Worm (Caenorhabditis elegans) whole organism, L1 larva: ENCODE data around the gene F22B5.10.

ENCODE experiments used
- C04F5.9 ChIP-seq: sonication (generic microtip); optimal IDR thresholded peaks from 2 replicates; lab custom pipeline; 2016; ENCODE audit warnings: missing genetic modification characterization, missing compliant biosample characterization
- C34B4.2 ChIP-seq: sonication (generic microtip); optimal IDR thresholded peaks from 2 replicates; lab custom pipeline; 2017; ENCODE audit warnings: mild to moderate bottlenecking, missing genetic modification characterization, missing compliant biosample characterization
- alr-1 ChIP-seq: fragments of 200-800 bp; sonication (Bioruptor generic); optimal IDR thresholded peaks from 2 replicates; lab custom pipeline; 2018; ENCODE audit warnings: borderline replicate concordance, mild to moderate bottlenecking, missing genetic modification characterization, missing compliant biosample characterization
- aly-2 ChIP-seq: fragments of 150-350 bp; optimal IDR thresholded peaks from 2 replicates; lab custom pipeline; 2014; ENCODE audit warnings: missing biosample characterization, missing genetic modification characterization
- ama-1 ChIP-seq: fragments of 150-350 bp; optimal IDR thresholded peaks from 2 replicates; lab custom pipeline; 2014
- ceh-82 ChIP-seq, 3 experiments: fragments of 150-350 bp in 1 of 3; sonication (generic microtip) in 2 of 3; optimal IDR thresholded peaks; 2 replicates each; lab custom pipeline; 2014 to 2017; ENCODE audit warnings: missing biosample characterization in 3 of 3, missing genetic modification characterization in 3 of 3
- ceh-88 ChIP-seq: fragments of 200-800 bp; sonication (Bioruptor generic); IDR thresholded peaks from 2 replicates; pipeline ENCODE4 v1.3.6; 2022; ENCODE audit warnings: missing genetic modification characterization, missing compliant biosample characterization
- ceh-90 ChIP-seq: sonication (generic microtip); optimal IDR thresholded peaks from 2 replicates; lab custom pipeline; 2016; ENCODE audit warnings: missing genetic modification characterization, missing compliant biosample characterization
- dpl-1 ChIP-seq, 3 experiments: fragments of 150-350 bp in 2 of 3; sonication (generic microtip) in 1 of 3; optimal IDR thresholded peaks; 2 replicates each; lab custom pipeline; 2014 to 2017; ENCODE audit warnings: missing biosample characterization in 3 of 3, missing genetic modification characterization in 3 of 3, missing genetic modification reagents in 3 of 3
- efl-3 ChIP-seq: fragments of 200-800 bp; sonication (Bioruptor generic); optimal IDR thresholded peaks from 2 replicates; lab custom pipeline; 2018; ENCODE audit warnings: mild to moderate bottlenecking, missing genetic modification characterization, missing compliant biosample characterization
- egl-13 ChIP-seq: sonication (generic microtip); optimal IDR thresholded peaks from 2 replicates; lab custom pipeline; 2016; ENCODE audit warnings: missing genotype, missing genetic modification reagents, missing genetic modification characterization, missing compliant biosample characterization
- elt-2 ChIP-seq: sonication (generic microtip); optimal IDR thresholded peaks from 2 replicates; lab custom pipeline; 2016; ENCODE audit warnings: missing genetic modification characterization, mild to moderate bottlenecking, inconsistent platforms, missing compliant biosample characterization, missing genetic modification reagents
- elt-3 ChIP-seq, 6 experiments: fragments of 150-350 bp in 1 of 6; sonication (generic microtip); optimal IDR thresholded peaks; 2 replicates each; lab custom pipeline; 2017 to 2018; ENCODE audit warnings: missing biosample characterization in 6 of 6, missing genetic modification characterization in 6 of 6, inconsistent platforms in 1 of 6
- fkh-4 ChIP-seq: sonication (generic microtip); optimal IDR thresholded peaks from 2 replicates; lab custom pipeline; 2016; ENCODE audit warnings: missing compliant biosample characterization, missing genetic modification characterization, borderline replicate concordance
- fos-1 ChIP-seq: fragments of 150-350 bp; optimal IDR thresholded peaks from 2 replicates; lab custom pipeline; 2014; ENCODE audit warnings: missing biosample characterization, missing genetic modification characterization
- grh-1 ChIP-seq: fragments of 200-800 bp; sonication (Bioruptor generic); IDR thresholded peaks from 2 replicates; pipeline ENCODE4 v1.3.6; 2022; ENCODE audit warnings: missing genetic modification reagents, missing genetic modification characterization, missing compliant biosample characterization
- hpl-2 ChIP-seq: fragments of 150-350 bp; optimal IDR thresholded peaks from 2 replicates; lab custom pipeline; 2014; ENCODE audit warnings: missing biosample characterization, missing genetic modification reagents, missing genetic modification characterization
- irx-1 ChIP-seq: sonication (generic microtip); optimal IDR thresholded peaks from 2 replicates; lab custom pipeline; 2016; ENCODE audit warnings: missing genetic modification characterization, missing compliant biosample characterization
- isw-1 ChIP-seq: fragments of 200-800 bp; sonication (Bioruptor generic); IDR thresholded peaks from 2 replicates; pipeline ENCODE4 v1.3.6; 2022; ENCODE audit warnings: missing genetic modification characterization, missing compliant biosample characterization
- jun-1 ChIP-seq: fragments of 150-350 bp; optimal IDR thresholded peaks from 2 replicates; lab custom pipeline; 2014; ENCODE audit warnings: missing biosample characterization, missing genetic modification reagents, missing genetic modification characterization
- lin-13 ChIP-seq: fragments of 150-350 bp; optimal IDR thresholded peaks from 2 replicates; lab custom pipeline; 2014; ENCODE audit warnings: missing biosample characterization, missing genetic modification reagents, missing genetic modification characterization
- lin-14 ChIP-seq: fragments of 200-800 bp; sonication (Bioruptor generic); optimal IDR thresholded peaks from 2 replicates; lab custom pipeline; 2018; ENCODE audit warnings: mild to moderate bottlenecking, missing genetic modification characterization, moderate library complexity, missing compliant biosample characterization
- lin-39 ChIP-seq: fragments of 150-350 bp; optimal IDR thresholded peaks from 2 replicates; lab custom pipeline; 2014; ENCODE audit warnings: missing biosample characterization, missing genetic modification reagents, missing genetic modification characterization
- mab-9 ChIP-seq: fragments of 200-800 bp; sonication (Bioruptor generic); IDR thresholded peaks from 2 replicates; pipeline ENCODE4 v1.3.6; 2022; ENCODE audit warnings: missing genetic modification reagents, missing genetic modification characterization, missing compliant biosample characterization
- mep-1 ChIP-seq: fragments of 150-350 bp; optimal IDR thresholded peaks from 2 replicates; lab custom pipeline; 2014; ENCODE audit warnings: missing biosample characterization, missing genetic modification characterization
- nhr-12 ChIP-seq: sonication (generic microtip); optimal IDR thresholded peaks from 2 replicates; lab custom pipeline; 2017; ENCODE audit warnings: missing biosample characterization, missing genetic modification characterization
- nhr-19 ChIP-seq: fragments of 200-800 bp; sonication (Bioruptor generic); conservative IDR thresholded peaks from 2 replicates; pipeline ENCODE4 v1.3.6; 2022; ENCODE audit warnings: missing genetic modification characterization, missing compliant biosample characterization
- nhr-20 ChIP-seq: sonication (generic microtip); optimal IDR thresholded peaks from 2 replicates; lab custom pipeline; 2016; ENCODE audit warnings: mild to moderate bottlenecking, missing genetic modification characterization, missing compliant biosample characterization
- nhr-237 ChIP-seq: fragments of 150-350 bp; optimal IDR thresholded peaks from 2 replicates; lab custom pipeline; 2014; ENCODE audit warnings: missing biosample characterization, missing genetic modification characterization
- nhr-28 ChIP-seq: fragments of 150-350 bp; optimal IDR thresholded peaks from 2 replicates; lab custom pipeline; 2014; ENCODE audit warnings: missing biosample characterization, missing genetic modification characterization
- nhr-47 ChIP-seq: sonication (generic microtip); optimal IDR thresholded peaks from 2 replicates; lab custom pipeline; 2016; ENCODE audit warnings: mild to moderate bottlenecking, missing genetic modification characterization, moderate library complexity, missing compliant biosample characterization
- nhr-71 ChIP-seq: sonication (generic microtip); optimal IDR thresholded peaks from 2 replicates; lab custom pipeline; 2016; ENCODE audit warnings: mild to moderate bottlenecking, missing genetic modification characterization, moderate library complexity, missing compliant biosample characterization
- nhr-90 ChIP-seq: sonication (generic microtip); optimal IDR thresholded peaks from 2 replicates; lab custom pipeline; 2016; ENCODE audit warnings: mild to moderate bottlenecking, missing genetic modification characterization, missing compliant biosample characterization; ENCODE audit not compliant: poor library complexity
- pqm-1 ChIP-seq: sonication (generic microtip); optimal IDR thresholded peaks from 3 replicates; lab custom pipeline; 2017; ENCODE audit warnings: missing biosample characterization, missing genetic modification characterization
- rnt-1 ChIP-seq: sonication (generic microtip); optimal IDR thresholded peaks from 2 replicates; lab custom pipeline; 2016; ENCODE audit warnings: mild to moderate bottlenecking, missing genetic modification characterization, moderate library complexity, missing compliant biosample characterization
- skn-1 ChIP-seq: fragments of 150-350 bp; optimal IDR thresholded peaks from 2 replicates; lab custom pipeline; 2014; ENCODE audit warnings: missing biosample characterization, missing genetic modification characterization
- snu-23 ChIP-seq: sonication (generic microtip); optimal IDR thresholded peaks from 2 replicates; lab custom pipeline; 2016; ENCODE audit warnings: missing genetic modification characterization, missing compliant biosample characterization
- swsn-7 ChIP-seq: sonication (generic microtip); optimal IDR thresholded peaks from 2 replicates; lab custom pipeline; 2016; ENCODE audit warnings: missing genetic modification characterization, missing compliant biosample characterization
- unc-62 ChIP-seq: fragments of 150-350 bp; optimal IDR thresholded peaks from 2 replicates; lab custom pipeline; 2014; ENCODE audit warnings: missing biosample characterization, missing genetic modification reagents, missing genetic modification characterization
- unc-86 ChIP-seq: sonication (generic microtip); optimal IDR thresholded peaks from 2 replicates; lab custom pipeline; 2016; ENCODE audit warnings: missing genetic modification characterization, missing compliant biosample characterization
- unc-98 ChIP-seq: fragments of 200-800 bp; sonication (Bioruptor generic); IDR thresholded peaks from 2 replicates; pipeline ENCODE4 v1.3.6; 2022; ENCODE audit warnings: missing genetic modification characterization, missing compliant biosample characterization
- vab-15 ChIP-seq: sonication (generic microtip); optimal IDR thresholded peaks from 2 replicates; lab custom pipeline; 2017; ENCODE audit warnings: missing genotype, mild to moderate bottlenecking, missing genetic modification characterization, missing compliant biosample characterization
- xbp-1 ChIP-seq: sonication (generic microtip); optimal IDR thresholded peaks from 2 replicates; lab custom pipeline; 2016; ENCODE audit warnings: missing genetic modification characterization, missing compliant biosample characterization
- zag-1 ChIP-seq: fragments of 150-350 bp; optimal IDR thresholded peaks from 2 replicates; lab custom pipeline; 2014; ENCODE audit warnings: missing biosample characterization, missing genetic modification characterization
- zip-4 ChIP-seq: fragments of 200-800 bp; sonication (Bioruptor generic); optimal IDR thresholded peaks from 2 replicates; lab custom pipeline; 2018; ENCODE audit warnings: mild to moderate bottlenecking, missing genetic modification characterization, moderate library complexity, missing compliant biosample characterization
- ztf-11 ChIP-seq, 2 experiments: sonication (generic microtip); optimal IDR thresholded peaks; 2 replicates each; lab custom pipeline; 2016 to 2017; ENCODE audit warnings: missing genetic modification characterization in 2 of 2, missing biosample characterization in 1 of 2, missing compliant biosample characterization in 1 of 2

Gene F22B5.10

ce11 chrII:8508956-8509355 lies 42.0 kb downstream of the F22B5.10 start, which contains the start of gene T13H5.1:
Gene T13H5.1, minus strand, starts transcription at chrII:8509056.
- TF ChIP-seq elt-3 (tag; optimal IDR thresholded peaks at IDR 0.05; lab: Kevin White, UChicago) (no peak), grh-1 (GFP tag; lab: Robert Waterston, UW) (no peak), ama-1 (lab: Kevin White, UChicago) (no peak), unc-86 (tag; lab: Kevin White, UChicago) (no peak), nhr-90 (no peak), C34B4.2 (tag; lab: Kevin White, UChicago) (no peak), nhr-237 (tag; lab: Kevin White, UChicago) (no peak), lin-39 (tag; lab: Kevin White, UChicago) (no peak), elt-2 (tag; lab: Kevin White, UChicago) (no peak), unc-98 (GFP tag; lab: Robert Waterston, UW) (no peak), aly-2 (tag; lab: Kevin White, UChicago) (no peak), mep-1 (tag; lab: Kevin White, UChicago) (no peak), skn-1 (tag; lab: Kevin White, UChicago) (no peak), vab-15 (tag; lab: Kevin White, UChicago) (no peak), nhr-47 (tag; lab: Kevin White, UChicago) (no peak), dpl-1 (GFP tag; optimal IDR thresholded peaks at IDR 0.05; lab: Kevin White, UChicago) (no peak), swsn-7 (no peak), rnt-1 (no peak), nhr-28 (tag; lab: Kevin White, UChicago) (no peak), efl-3 (GFP tag; lab: Kevin White, UChicago) (no peak)

- TF ChIP-seq nhr-28 (tag; lab: Kevin White, UChicago) = no peak
- no peak for TF ChIP-seq ceh-88 (GFP tag; lab: Robert Waterston, UW)
- TF ChIP-seq nhr-47 (tag; lab: Kevin White, UChicago) = no peak
- peak; percentile 15 for TF ChIP-seq lin-14
- no peak for TF ChIP-seq C34B4.2 (tag; lab: Kevin White, UChicago)
- TF ChIP-seq vab-15 (tag; lab: Kevin White, UChicago) = no peak
- TF ChIP-seq C04F5.9 (tag; lab: Kevin White, UChicago) = no peak
- TF ChIP-seq nhr-20 (tag; lab: Kevin White, UChicago) = peak; percentile 3
- no peak for TF ChIP-seq fos-1 (tag; lab: Kevin White, UChicago)
- no peak for TF ChIP-seq ztf-11 (tag; optimal IDR thresholded peaks at IDR 0.05; lab: Kevin White, UChicago)
- peak; percentile 85 for TF ChIP-seq elt-2 (tag; lab: Kevin White, UChicago)
- no peak for TF ChIP-seq dpl-1 (GFP tag; optimal IDR thresholded peaks at IDR 0.05; lab: Kevin White, UChicago)
- no peak for TF ChIP-seq pqm-1 (tag; lab: Kevin White, UChicago)
- TF ChIP-seq jun-1 = peak; percentile 15
Observed at ce11 chrII:8514729-8515128, 47.8 kb downstream of the F22B5.10 start, which contains the start of gene ctg-2. Gene ctg-2, plus strand, starts transcription at chrII:8515054.

ce11 chrII:8515521-8515920 lies 48.5 kb downstream of the F22B5.10 start:
- TF ChIP-seq zip-4 = no peak
- peak; percentile 37 for TF ChIP-seq elt-2 (tag; lab: Kevin White, UChicago)
- TF ChIP-seq egl-13 (tag; lab: Kevin White, UChicago) = no peak
- no peak for TF ChIP-seq lin-13 (GFP tag; lab: Kevin White, UChicago)
- TF ChIP-seq nhr-19 (GFP tag; lab: Robert Waterston, UW) = no peak
- TF ChIP-seq, all 84 proteins: peak for 1

ce11 chrII:8516783-8517182 lies 49.8 kb downstream of the F22B5.10 start, which contains the start of gene rnh-2:
Gene rnh-2, plus strand, starts transcription at chrII:8517150.
- peak; percentile 51 for TF ChIP-seq swsn-7
- TF ChIP-seq mep-1 (tag; lab: Kevin White, UChicago) = peak; percentile 86
- no peak for TF ChIP-seq isw-1 (GFP tag; lab: Robert Waterston, UW)
- no peak for TF ChIP-seq irx-1 (tag; lab: Kevin White, UChicago)
- TF ChIP-seq nhr-71 (tag; lab: Kevin White, UChicago) = peak; percentile 75
- no peak for TF ChIP-seq alr-1 (tag; lab: Kevin White, UChicago)
- peak; percentile 25 for TF ChIP-seq skn-1 (tag; lab: Kevin White, UChicago)
- TF ChIP-seq elt-2 (tag; lab: Kevin White, UChicago) = peak; percentile 28
- peak; percentile 59 for TF ChIP-seq fos-1 (tag; lab: Kevin White, UChicago)
- no peak for TF ChIP-seq zag-1 (tag; lab: Kevin White, UChicago)
- TF ChIP-seq ceh-82 (tag; optimal IDR thresholded peaks at IDR 0.05; lab: Kevin White, UChicago) = peak; percentile 0 to 76 (median 30)
- TF ChIP-seq hpl-2 (GFP tag; lab: Kevin White, UChicago) = no peak
- peak; percentile 70 for TF ChIP-seq snu-23 (GFP tag; lab: Kevin White, UChicago)
- no peak for TF ChIP-seq nhr-12 (tag; lab: Kevin White, UChicago)
- peak; percentile 55 to 79 (median 68) for TF ChIP-seq dpl-1 (GFP tag; optimal IDR thresholded peaks at IDR 0.05; lab: Kevin White, UChicago)
- TF ChIP-seq xbp-1 (tag; lab: Kevin White, UChicago) = peak; percentile 61
- TF ChIP-seq lin-13 (GFP tag; lab: Kevin White, UChicago) = peak; percentile 56
- TF ChIP-seq ceh-90 = peak; percentile 71
- TF ChIP-seq mab-9 (GFP tag; lab: Robert Waterston, UW) = no peak
- TF ChIP-seq fkh-4 (tag; lab: Kevin White, UChicago) = peak; percentile 8
- no peak for TF ChIP-seq ceh-88 (GFP tag; lab: Robert Waterston, UW)
- no peak for TF ChIP-seq unc-62 (GFP tag; lab: Kevin White, UChicago)
